Fruit fly (Drosophila melanogaster) whole organism, pupa: ENCODE results near the gene Vm26Ab.

ENCODE experiments used
- CG10348 ChIP-seq: fragments of 200-800 bp; sonication (Bioruptor generic); IDR thresholded peaks from 2 replicates; pipeline ENCODE4 v1.3.6; 2022; ENCODE audit warnings: missing biosample characterization, missing genetic modification characterization
- CG12605 ChIP-seq: fragments of 200-800 bp; sonication (Bioruptor generic); IDR thresholded peaks from 2 replicates; pipeline ENCODE4 v1.3.6; 2022; ENCODE audit warnings: missing biosample characterization, missing genetic modification characterization
- CG14655 ChIP-seq: fragments of 200-800 bp; sonication (Bioruptor generic); optimal IDR thresholded peaks from 3 replicates; lab custom pipeline; 2017; ENCODE audit warnings: mild to moderate bottlenecking, missing biosample characterization, missing genetic modification reagents, missing genetic modification characterization
- CG32121 ChIP-seq: fragments of 200-800 bp; sonication (Bioruptor generic); IDR thresholded peaks from 2 replicates; pipeline ENCODE4 v1.3.6; 2022; ENCODE audit warnings: missing biosample characterization, missing genetic modification characterization
- CG34367 ChIP-seq: fragments of 200-800 bp; sonication (Bioruptor generic); optimal IDR thresholded peaks from 2 replicates; lab custom pipeline; 2018; ENCODE audit warnings: missing biosample characterization, mild to moderate bottlenecking, missing genetic modification characterization
- D1 ChIP-seq: fragments of 200-800 bp; sonication (Bioruptor generic); optimal IDR thresholded peaks from 2 replicates; lab custom pipeline; 2018; ENCODE audit warnings: missing biosample characterization, mild to moderate bottlenecking, missing genetic modification characterization, moderate library complexity
- Pif1B ChIP-seq: fragments of 200-800 bp; sonication (Bioruptor generic); optimal IDR thresholded peaks from 3 replicates; lab custom pipeline; 2016; ENCODE audit warnings: missing biosample characterization, missing genetic modification characterization
- fd96Ca ChIP-seq: fragments of 200-800 bp; sonication (Bioruptor generic); IDR thresholded peaks from 3 replicates; pipeline ENCODE4 v1.3.6; 2022; ENCODE audit warnings: missing biosample characterization, missing genetic modification characterization

dm6 chr2L:5977729-5978078, 20.9 kb downstream of the Vm26Ab start:
- TF ChIP-seq CG32121 (no peak), CG12605 (GFP tag; lab: Robert Waterston, UW) (no peak), D1 (tag; lab: Kevin White, UChicago) (no peak), fd96Ca (no peak), CG14655 (GFP tag; lab: Kevin White, UChicago) (no peak), CG10348 (GFP tag; lab: Robert Waterston, UW) (no peak), Pif1B (no peak), CG34367 (tag; lab: Kevin White, UChicago) (no peak)
